Worm (Caenorhabditis elegans): ENCODE measurements around the gene sri-30.

sri-30 gene

DNA sequence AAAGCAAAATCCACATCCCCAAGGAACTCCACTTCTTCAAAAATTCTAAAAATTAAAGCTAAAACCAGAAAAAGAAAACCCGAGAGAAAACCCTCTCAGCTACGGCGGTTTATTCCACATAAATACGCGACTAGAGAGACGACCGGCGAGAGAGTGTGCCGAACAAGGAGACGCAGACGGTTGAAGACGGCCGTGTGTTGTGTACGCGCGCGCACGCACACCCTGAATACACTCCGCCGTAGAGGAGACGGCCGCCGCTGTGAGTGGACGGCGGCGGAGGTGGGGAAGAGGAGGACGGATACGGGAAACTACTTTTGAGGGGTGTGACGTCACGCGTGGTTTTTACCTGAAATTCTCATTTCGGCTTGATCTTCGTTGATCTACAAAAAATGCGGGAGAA is 8.6 kb downstream of the sri-30 start:
- no peak for TF ChIP-seq skn-1 (tag; optimal IDR thresholded peaks at IDR 0.05)
- TF ChIP-seq hlh-17 (GFP tag; optimal IDR thresholded peaks at IDR 0.05; ENCODE audit: borderline replicate concordance): no peak
- no peak for TF ChIP-seq nhr-11 (tag; optimal IDR thresholded peaks at IDR 0.05)
- peak; percentile 30 for TF ChIP-seq fkh-8 (tag; optimal IDR thresholded peaks at IDR 0.05)
- TF ChIP-seq lin-14 (GFP tag; optimal IDR thresholded peaks at IDR 0.05): peak; percentile 67
- TF ChIP-seq ces-1 (GFP tag; optimal IDR thresholded peaks at IDR 0.05): no peak
- TF ChIP-seq irx-1 (tag; optimal IDR thresholded peaks at IDR 0.05): no peak
- peak; percentile 55 for TF ChIP-seq snu-23 (GFP tag; optimal IDR thresholded peaks at IDR 0.05)
- TF ChIP-seq xbp-1 (tag; optimal IDR thresholded peaks at IDR 0.05): no peak
- no peak for TF ChIP-seq efl-3 (GFP tag; optimal IDR thresholded peaks at IDR 0.05)
- TF ChIP-seq nhr-47 (tag; optimal IDR thresholded peaks at IDR 0.05): peak; percentile 47
- peak; percentile 15 to 17 for TF ChIP-seq efl-1 (optimal IDR thresholded peaks at IDR 0.05)
- TF ChIP-seq efl-1 (GFP tag; optimal IDR thresholded peaks at IDR 0.05 in 1 of 2): peak in 1 of 2 experiments; percentile 82
- no peak for TF ChIP-seq isw-1 (GFP tag; IDR thresholded peaks at IDR 0.05)
- no peak for TF ChIP-seq ama-1 (optimal IDR thresholded peaks at IDR 0.05)
- peak in 1 of 2 experiments; percentile 6 for TF ChIP-seq ztf-11 (tag; optimal IDR thresholded peaks at IDR 0.05)
- peak; percentile 38 for TF ChIP-seq tbx-2 (tag; optimal IDR thresholded peaks at IDR 0.05)
- peak in 1 of 3 experiments; percentile 5 for TF ChIP-seq dpl-1 (GFP tag; optimal IDR thresholded peaks at IDR 0.05)
- no peak for TF ChIP-seq elt-3 (tag; optimal IDR thresholded peaks at IDR 0.05)
- no peak for TF ChIP-seq alr-1 (tag; optimal IDR thresholded peaks at IDR 0.05; ENCODE audit: borderline replicate concordance)
- peak; percentile 36 for TF ChIP-seq nhr-71 (tag; optimal IDR thresholded peaks at IDR 0.05)
- TF ChIP-seq lsy-2 (tag; optimal IDR thresholded peaks at IDR 0.05): no peak
- no peak for TF ChIP-seq pag-3 (tag; optimal IDR thresholded peaks at IDR 0.05; ENCODE audit: borderline replicate concordance, insufficient read depth)
- no peak for TF ChIP-seq pqm-1 (tag; optimal IDR thresholded peaks at IDR 0.05)
- TF ChIP-seq rnt-1 (tag; optimal IDR thresholded peaks at IDR 0.05): peak; percentile 35
- no peak for TF ChIP-seq unc-98 (GFP tag; IDR thresholded peaks at IDR 0.05)
- TF ChIP-seq grh-1 (GFP tag; IDR thresholded peaks at IDR 0.05): no peak
- TF ChIP-seq unc-86 (tag; optimal IDR thresholded peaks at IDR 0.05): no peak
- no peak for TF ChIP-seq sox-4 (tag; optimal IDR thresholded peaks at IDR 0.05)
- peak; percentile 39 for TF ChIP-seq swsn-7 (tag; optimal IDR thresholded peaks at IDR 0.05)
- no peak for TF ChIP-seq zip-4 (GFP tag; optimal IDR thresholded peaks at IDR 0.05)
- TF ChIP-seq C34B4.2 (tag; optimal IDR thresholded peaks at IDR 0.05): no peak
- no peak for TF ChIP-seq vab-15 (tag; optimal IDR thresholded peaks at IDR 0.05)
- no peak for TF ChIP-seq Y116A8C.19 (tag; optimal IDR thresholded peaks at IDR 0.05; ENCODE audit: borderline replicate concordance)
- peak; percentile 11 for TF ChIP-seq C04F5.9 (tag; optimal IDR thresholded peaks at IDR 0.05)
- peak in 1 of 3 experiments; percentile 28 for TF ChIP-seq ceh-82 (tag; optimal IDR thresholded peaks at IDR 0.05)
- no peak for TF ChIP-seq lir-3 (tag; optimal IDR thresholded peaks at IDR 0.05; ENCODE audit: poor library complexity)
- TF ChIP-seq unc-30 (tag; optimal IDR thresholded peaks at IDR 0.05): no peak
- TF ChIP-seq nhr-90 (tag; optimal IDR thresholded peaks at IDR 0.05; ENCODE audit: poor library complexity): no peak
- no peak for TF ChIP-seq pax-3 (tag; optimal IDR thresholded peaks at IDR 0.05)
- TF ChIP-seq nhr-12 (tag; optimal IDR thresholded peaks at IDR 0.05): no peak
- TF ChIP-seq dsc-1 (tag; optimal IDR thresholded peaks at IDR 0.05): peak; percentile 12
- peak in 1 of 2 experiments; percentile 17 for TF ChIP-seq lin-35 (GFP tag; optimal IDR thresholded peaks at IDR 0.05)
- peak; percentile 33 for TF ChIP-seq nhr-20 (tag; optimal IDR thresholded peaks at IDR 0.05)
- no peak for TF ChIP-seq C16A3.4 (tag; optimal IDR thresholded peaks at IDR 0.05)

All from whole organism, L1 larva.